Fruit fly (Drosophila melanogaster): ENCODE data around the gene Nup154.

Gene Nup154

dm6 chr2L:11044678-11045466 is 40.3 kb downstream of the Nup154 start (continued):
- TF ChIP-seq CG11504 (tag; optimal IDR thresholded peaks at IDR 0.05) (peak; percentile 47), CG12659 (GFP tag; optimal IDR thresholded peaks at IDR 0.05) (peak; percentile 18), CG8478 (optimal IDR thresholded peaks at IDR 0.05) (no peak), Bgb (GFP tag; IDR thresholded peaks at IDR 0.05; ENCODE audit: partially characterized antibody) (0 out of 2 replicates have a peak, but pooled peaks have one; percentile 22), CG11560 (tag; IDR thresholded peaks at IDR 0.05) (no peak), trh (GFP tag; optimal IDR thresholded peaks at IDR 0.05) (peak; percentile 35), BtbVII (GFP tag; optimal IDR thresholded peaks at IDR 0.05) (peak; percentile 59), Bteb2 (GFP tag; optimal IDR thresholded peaks at IDR 0.05) (no peak), Scr (GFP tag; IDR thresholded peaks at IDR 0.05; ENCODE audit: partially characterized antibody) (no peak), HLH4C (GFP tag; IDR thresholded peaks at IDR 0.05; ENCODE audit: partially characterized antibody) (no peak), Dad (GFP tag; optimal IDR thresholded peaks at IDR 0.05) (no peak), Hsf (GFP tag; optimal IDR thresholded peaks at IDR 0.05) (peak; percentile 14), sisA (GFP tag; IDR thresholded peaks at IDR 0.05) (peak; percentile 31; the same call in 1 of the 2 replicates), Ets97D (GFP tag; optimal IDR thresholded peaks at IDR 0.05) (no peak), pzg (GFP tag; optimal IDR thresholded peaks at IDR 0.05) (no peak), Ets65A (GFP tag) (peak; percentile 50), CG10462 (GFP tag; optimal IDR thresholded peaks at IDR 0.05) (no peak), Kr (GFP tag; optimal IDR thresholded peaks at IDR 0.05) (no peak), CG18476 (GFP tag; optimal IDR thresholded peaks at IDR 0.05) (no peak), insv (GFP tag; optimal IDR thresholded peaks at IDR 0.05) (no peak), CG13296 (GFP tag; optimal IDR thresholded peaks at IDR 0.05) (peak; percentile 62), CG4328 (GFP tag; optimal IDR thresholded peaks at IDR 0.05) (peak; percentile 45), unc-4 (GFP tag; IDR thresholded peaks at IDR 0.05; ENCODE audit: partially characterized antibody) (no peak), ewg (GFP tag; optimal IDR thresholded peaks at IDR 0.05) (no peak), CG17829 (tag; optimal IDR thresholded peaks at IDR 0.05) (no peak), toy (GFP tag; IDR thresholded peaks at IDR 0.05) (no peak), salm (tag; optimal IDR thresholded peaks at IDR 0.05) (no peak), schlank (tag; optimal IDR thresholded peaks at IDR 0.05) (no peak), CG10147 (GFP tag; optimal IDR thresholded peaks at IDR 0.05) (peak; percentile 45), zen2 (GFP tag; IDR thresholded peaks at IDR 0.05; ENCODE audit: partially characterized antibody) (no peak), CG3726 (GFP tag; IDR thresholded peaks at IDR 0.05) (no peak), CG11247 (GFP tag; IDR thresholded peaks at IDR 0.05) (no peak), tx (GFP tag; optimal IDR thresholded peaks at IDR 0.05) (no peak), CG16813 (GFP tag; IDR thresholded peaks at IDR 0.05; ENCODE audit: partially characterized antibody) (no peak), CG15269 (tag; optimal IDR thresholded peaks at IDR 0.05) (peak; percentile 36), gcm (GFP tag; optimal IDR thresholded peaks at IDR 0.05) (peak; percentile 16), luna (GFP tag; optimal IDR thresholded peaks at IDR 0.05) (no peak), Xrp1 (GFP tag; IDR thresholded peaks at IDR 0.05) (peak; percentile 46), CG16779 (GFP tag; IDR thresholded peaks at IDR 0.05) (no peak), pfk (GFP tag; optimal IDR thresholded peaks at IDR 0.05) (peak; percentile 36), MBD-R2 (GFP tag; IDR thresholded peaks at IDR 0.05) (no peak), gce (GFP tag; IDR thresholded peaks at IDR 0.05) (peak; percentile 28; the same call in 1 of the 3 replicates), CG4730 (GFP tag; IDR thresholded peaks at IDR 0.05) (no peak), Hmx (GFP tag; optimal IDR thresholded peaks at IDR 0.05) (no peak), E2f2 (GFP tag; IDR thresholded peaks at IDR 0.05) (peak; percentile 18; the same call in 1 of the 2 replicates), Hr51 (GFP tag; optimal IDR thresholded peaks at IDR 0.05) (peak in 1 of 2 experiments; percentile 28), slbo (GFP tag; IDR thresholded peaks at IDR 0.05) (peak; percentile 64), HmgD (GFP tag; optimal IDR thresholded peaks at IDR 0.05) (no peak), kay (GFP tag; optimal IDR thresholded peaks at IDR 0.05) (no peak)
